Fruit fly (Drosophila melanogaster) whole organism, wandering third instar larva: ENCODE measurements around the gene CG5727.

Experiments used
- Abd-B ChIP-seq: fragments of >200 bp; optimal IDR thresholded peaks from 2 replicates; lab custom pipeline; 2017; ENCODE audit warnings: missing biosample characterization, missing genetic modification characterization
- CrebA ChIP-seq: fragments of 200-800 bp; sonication (Bioruptor generic); optimal IDR thresholded peaks from 2 replicates; lab custom pipeline; 2016; ENCODE audit warnings: missing biosample characterization, mild to moderate bottlenecking, missing genetic modification characterization, borderline replicate concordance
- br ChIP-seq: fragments of 200-800 bp; sonication (Bioruptor generic); optimal IDR thresholded peaks from 2 replicates; lab custom pipeline; 2016; ENCODE audit warnings: missing biosample characterization, missing genetic modification characterization
- brk ChIP-seq: fragments of 200-800 bp; sonication (Bioruptor generic); optimal IDR thresholded peaks from 2 replicates; lab custom pipeline; 2016; ENCODE audit warnings: missing biosample characterization, mild to moderate bottlenecking, missing genetic modification characterization
- dmrt93B ChIP-seq: fragments of 200-800 bp; sonication (Bioruptor generic); optimal IDR thresholded peaks from 2 replicates; lab custom pipeline; 2018; ENCODE audit warnings: missing biosample characterization, mild to moderate bottlenecking, missing genetic modification characterization
- foxo ChIP-seq, 2 experiments: fragments of 200-800 bp; sonication (Bioruptor generic); optimal IDR thresholded peaks; 2 replicates in 1 of 2; 3 replicates in 1 of 2; lab custom pipeline; 2016 to 2017; ENCODE audit warnings: missing biosample characterization in 2 of 2, missing genetic modification characterization in 2 of 2
- psq ChIP-seq: fragments of 200-800 bp; sonication (Bioruptor generic); optimal IDR thresholded peaks from 3 replicates; lab custom pipeline; 2017; ENCODE audit warnings: missing biosample characterization, mild to moderate bottlenecking, missing genetic modification characterization, moderate library complexity
- sv ChIP-seq: fragments of 200-800 bp; sonication (Bioruptor generic); optimal IDR thresholded peaks from 3 replicates; lab custom pipeline; 2016; ENCODE audit warnings: missing biosample characterization, missing genetic modification characterization

- TF ChIP-seq sv (GFP tag; lab: Kevin White, UChicago) (no peak), psq (GFP tag; lab: Kevin White, UChicago) (no peak), CrebA (GFP tag; lab: Kevin White, UChicago) (no peak), dmrt93B (GFP tag; lab: Kevin White, UChicago) (no peak), foxo (GFP tag; optimal IDR thresholded peaks at IDR 0.05; lab: Kevin White, UChicago) (no peak), brk (no peak), Abd-B (no peak), br (no peak)
These were observed 22.3 kb upstream of the CG5727 start for dm6 chr2L:10232827-10233226.
